Worm (Caenorhabditis elegans) whole organism, early embryonic: ENCODE measurements around the gene K09E4.3.

Experiments used
- B0310.2 ChIP-seq: sonication (generic microtip); optimal IDR thresholded peaks from 2 replicates; lab custom pipeline; 2016; ENCODE audit warnings: mild to moderate bottlenecking, missing genetic modification characterization, missing compliant biosample characterization
- F13C5.2 ChIP-seq: sonication (generic microtip); optimal IDR thresholded peaks from 2 replicates; lab custom pipeline; 2017; ENCODE audit warnings: mild to moderate bottlenecking, missing genetic modification characterization, inconsistent platforms, missing compliant biosample characterization
- aly-1 ChIP-seq: sonication (generic microtip); optimal IDR thresholded peaks from 2 replicates; lab custom pipeline; 2016; ENCODE audit warnings: missing genetic modification characterization, missing compliant biosample characterization
- ama-1 ChIP-seq: fragments of 150-350 bp; optimal IDR thresholded peaks from 2 replicates; lab custom pipeline; 2014
- ceh-13 ChIP-seq: fragments of 200-800 bp; sonication (Bioruptor generic); optimal IDR thresholded peaks from 2 replicates; lab custom pipeline; 2018; ENCODE audit warnings: mild to moderate bottlenecking, missing genetic modification characterization, missing compliant biosample characterization
- ceh-36 ChIP-seq: sonication (generic microtip); optimal IDR thresholded peaks from 2 replicates; lab custom pipeline; 2016; ENCODE audit warnings: missing genetic modification characterization, inconsistent platforms, missing compliant biosample characterization
- ets-7 ChIP-seq: sonication (generic microtip); optimal IDR thresholded peaks from 2 replicates; lab custom pipeline; 2016; ENCODE audit warnings: missing genotype, missing genetic modification characterization, missing compliant biosample characterization
- flt-1 ChIP-seq: fragments of 200-800 bp; sonication (Bioruptor generic); IDR thresholded peaks from 2 replicates; pipeline ENCODE4 v1.3.6; 2022; ENCODE audit warnings: missing genetic modification characterization, missing compliant biosample characterization
- hmbx-1 ChIP-seq: sonication (generic microtip); optimal IDR thresholded peaks from 2 replicates; lab custom pipeline; 2016; ENCODE audit warnings: mild to moderate bottlenecking, missing genetic modification characterization, missing compliant biosample characterization
- hmg-4 ChIP-seq: fragments of 200-800 bp; sonication (Bioruptor generic); optimal IDR thresholded peaks from 2 replicates; lab custom pipeline; 2018; ENCODE audit warnings: mild to moderate bottlenecking, missing genetic modification characterization, missing compliant biosample characterization
- hnd-1 ChIP-seq: sonication (generic microtip); optimal IDR thresholded peaks from 2 replicates; lab custom pipeline; 2016; ENCODE audit warnings: missing genetic modification characterization, missing compliant biosample characterization
- pes-1 ChIP-seq: fragments of 200-800 bp; sonication (Bioruptor generic); IDR thresholded peaks from 2 replicates; pipeline ENCODE4 v1.3.6; 2022; ENCODE audit warnings: missing genetic modification reagents, missing genetic modification characterization, missing compliant biosample characterization
- scrt-1 ChIP-seq: fragments of 200-800 bp; sonication (Bioruptor generic); IDR thresholded peaks from 2 replicates; pipeline ENCODE4 v1.3.6; 2022; ENCODE audit warnings: missing genetic modification characterization, missing compliant biosample characterization
- sea-1 ChIP-seq: fragments of 200-800 bp; sonication (Bioruptor generic); conservative IDR thresholded peaks from 2 replicates; pipeline ENCODE4 v1.3.6; 2022; ENCODE audit warnings: missing genetic modification characterization, missing compliant biosample characterization
- tbx-11 ChIP-seq: fragments of 200-800 bp; sonication (Bioruptor generic); IDR thresholded peaks from 2 replicates; pipeline ENCODE4 v1.3.6; 2022; ENCODE audit warnings: missing genetic modification characterization, missing compliant biosample characterization
- tbx-37 ChIP-seq: fragments of 200-800 bp; sonication (Bioruptor generic); conservative IDR thresholded peaks from 2 replicates; pipeline ENCODE4 v1.3.6; 2022; ENCODE audit warnings: missing genetic modification reagents, missing genetic modification characterization, missing compliant biosample characterization
- tra-4 ChIP-seq: sonication (generic microtip); optimal IDR thresholded peaks from 2 replicates; lab custom pipeline; 2017; ENCODE audit warnings: missing genetic modification characterization, missing compliant biosample characterization

Gene K09E4.3

DNA sequence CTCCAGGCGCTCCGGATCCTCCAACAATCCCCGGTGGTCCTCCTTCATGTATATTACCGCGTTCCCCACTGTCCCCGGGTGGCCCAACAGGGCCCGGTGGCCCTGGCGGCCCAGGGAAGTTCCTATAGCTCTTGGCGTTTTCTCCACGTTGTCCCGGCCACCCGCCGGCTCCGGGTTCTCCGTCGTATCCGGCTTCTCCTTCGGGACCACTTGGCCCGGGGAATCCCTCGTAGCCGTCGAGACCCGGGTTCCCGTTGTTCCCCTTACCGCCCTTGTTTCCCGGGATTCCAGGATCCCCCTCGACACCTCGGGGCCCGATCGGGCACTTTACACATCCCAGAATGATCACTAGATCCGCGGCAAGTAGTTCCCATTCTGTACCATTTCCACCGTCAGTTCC is 35.6 kb downstream of the K09E4.3 start:
- TF ChIP-seq scrt-1 (GFP tag; lab: Robert Waterston, UW): no peak
- TF ChIP-seq sea-1 (GFP tag; lab: Robert Waterston, UW): no peak
- no peak for TF ChIP-seq ceh-36 (tag; lab: Kevin White, UChicago)
- no peak for TF ChIP-seq hmbx-1
- TF ChIP-seq ets-7 (tag; lab: Kevin White, UChicago): no peak
- TF ChIP-seq ceh-13 (GFP tag; lab: Kevin White, UChicago): no peak
- no peak for TF ChIP-seq B0310.2 (tag; lab: Kevin White, UChicago)
- no peak for TF ChIP-seq tra-4
- TF ChIP-seq hmg-4: no peak
- no peak for TF ChIP-seq aly-1 (tag; lab: Kevin White, UChicago)
- no peak for TF ChIP-seq flt-1 (GFP tag; lab: Robert Waterston, UW)
- no peak for TF ChIP-seq ama-1 (lab: Kevin White, UChicago)

DNA sequence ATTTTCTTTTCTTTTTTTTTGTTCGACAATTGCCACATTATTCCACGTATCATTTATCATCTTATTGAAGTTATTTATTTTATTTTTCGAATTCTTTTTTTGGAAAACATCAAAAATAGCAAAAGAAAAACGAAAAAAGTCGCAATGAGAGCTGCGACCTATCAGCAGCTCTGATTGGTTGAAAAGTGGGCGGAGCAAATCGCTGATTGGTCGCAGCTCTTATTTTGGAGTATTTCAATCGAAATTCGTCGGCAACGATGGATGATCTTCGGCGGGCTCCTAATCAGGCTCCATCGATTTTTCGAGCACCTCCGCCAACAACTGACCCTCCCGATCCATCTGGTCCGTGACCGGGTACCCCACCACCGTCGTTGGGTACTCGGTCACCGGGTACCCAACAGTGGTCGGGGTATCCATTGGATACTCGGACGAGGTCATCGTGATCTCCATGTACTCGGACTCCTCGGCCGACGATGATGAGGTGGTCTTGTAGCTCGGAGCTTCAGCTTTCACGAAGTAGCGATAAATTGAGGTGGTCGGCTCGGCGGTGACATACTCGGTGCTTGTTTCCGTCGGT is 36.9 kb downstream of the K09E4.3 start:
- TF ChIP-seq ceh-36 (tag; lab: Kevin White, UChicago) (no peak), F13C5.2 (tag; lab: Kevin White, UChicago) (no peak), hnd-1 (tag; lab: Kevin White, UChicago) (no peak), aly-1 (tag; lab: Kevin White, UChicago) (no peak), sea-1 (GFP tag; lab: Robert Waterston, UW) (no peak), hmg-4 (no peak), tbx-11 (GFP tag; lab: Robert Waterston, UW) (no peak), ceh-13 (GFP tag; lab: Kevin White, UChicago) (no peak), B0310.2 (tag; lab: Kevin White, UChicago) (no peak), hmbx-1 (no peak), scrt-1 (GFP tag; lab: Robert Waterston, UW) (no peak), ama-1 (lab: Kevin White, UChicago) (no peak), flt-1 (GFP tag; lab: Robert Waterston, UW) (no peak), tra-4 (no peak), tbx-37 (GFP tag; lab: Robert Waterston, UW) (no peak), ets-7 (tag; lab: Kevin White, UChicago) (no peak), pes-1 (GFP tag; lab: Robert Waterston, UW) (no peak)

ce11 chrII:14086931-14087330 is 39.8 kb downstream of the K09E4.3 start:
- TF ChIP-seq hmbx-1 (no peak), hmg-4 (no peak), pes-1 (GFP tag; lab: Robert Waterston, UW) (no peak), scrt-1 (GFP tag; lab: Robert Waterston, UW) (no peak), tbx-11 (GFP tag; lab: Robert Waterston, UW) (no peak), ceh-36 (tag; lab: Kevin White, UChicago) (no peak), hnd-1 (tag; lab: Kevin White, UChicago) (no peak), sea-1 (GFP tag; lab: Robert Waterston, UW) (no peak), aly-1 (tag; lab: Kevin White, UChicago) (no peak), B0310.2 (tag; lab: Kevin White, UChicago) (no peak), ama-1 (lab: Kevin White, UChicago) (no peak), F13C5.2 (tag; lab: Kevin White, UChicago) (no peak), ets-7 (tag; lab: Kevin White, UChicago) (no peak), tra-4 (no peak), tbx-37 (GFP tag; lab: Robert Waterston, UW) (no peak), ceh-13 (GFP tag; lab: Kevin White, UChicago) (no peak)

- TF ChIP-seq F13C5.2 (tag; lab: Kevin White, UChicago): no peak
Measured at ce11 chrII:14077823-14078222, 48.9 kb downstream of the K09E4.3 start.

DNA sequence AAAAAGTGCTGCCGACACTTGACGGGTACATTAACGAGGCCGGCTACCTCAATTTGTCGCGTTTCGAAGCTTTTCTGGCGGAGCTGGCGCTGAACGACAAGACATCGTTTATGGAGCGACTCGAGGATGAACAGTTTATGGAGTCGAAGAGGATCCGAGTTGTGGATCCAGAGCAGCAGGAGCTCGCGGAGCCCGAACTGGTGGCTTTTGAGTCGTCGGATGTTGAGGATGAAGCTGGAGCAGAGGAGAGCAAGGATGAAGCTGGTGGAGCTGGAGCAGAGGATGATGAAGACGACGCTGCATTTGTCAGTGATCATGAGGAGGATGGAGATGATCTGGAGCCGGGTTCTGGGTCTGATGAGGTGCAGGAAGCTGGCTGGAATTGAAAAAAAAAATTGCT is 51.9 kb downstream of the K09E4.3 start:
- TF ChIP-seq ets-7 (tag; lab: Kevin White, UChicago): no peak
- TF ChIP-seq scrt-1 (GFP tag; lab: Robert Waterston, UW): no peak
- no peak for TF ChIP-seq tbx-11 (GFP tag; lab: Robert Waterston, UW)
- TF ChIP-seq ceh-13 (GFP tag; lab: Kevin White, UChicago): no peak
